Worm (Caenorhabditis elegans): Measurements from ENCODE around the gene C16D9.3.

The C16D9.3 gene

DNA sequence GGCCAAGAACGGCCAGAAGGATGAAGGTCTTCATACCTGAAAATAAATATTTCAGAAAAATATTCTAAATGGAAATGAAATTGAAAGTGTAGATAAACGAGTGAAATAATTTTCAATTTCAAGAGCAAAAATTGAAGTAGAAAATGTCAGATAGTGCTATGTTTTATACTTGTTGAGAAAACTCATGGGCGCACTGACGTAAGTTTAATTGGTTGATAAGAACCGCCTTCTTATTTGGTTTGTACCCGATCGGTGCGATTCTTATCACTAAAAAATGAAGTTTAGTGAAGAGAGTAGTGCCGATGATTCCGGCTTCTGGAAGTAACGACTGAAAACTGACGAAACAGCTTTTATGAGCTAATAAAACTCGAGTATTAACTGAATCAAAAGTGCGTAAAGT lies 29.1 kb upstream of the C16D9.3 start, which contains the start of the genes asp-6 and asp-12:
Gene asp-6, minus strand, starts transcription at position 36 of the 400 bp plus-strand sequence.
Gene asp-12, plus strand, starts transcription at position 309 of the 400 bp plus-strand sequence.
- TF ChIP-seq nhr-80 (tag; optimal IDR thresholded peaks at IDR 0.05) (peak; percentile 80), mes-4 (tag; optimal IDR thresholded peaks at IDR 0.05) (no peak)

DNA sequence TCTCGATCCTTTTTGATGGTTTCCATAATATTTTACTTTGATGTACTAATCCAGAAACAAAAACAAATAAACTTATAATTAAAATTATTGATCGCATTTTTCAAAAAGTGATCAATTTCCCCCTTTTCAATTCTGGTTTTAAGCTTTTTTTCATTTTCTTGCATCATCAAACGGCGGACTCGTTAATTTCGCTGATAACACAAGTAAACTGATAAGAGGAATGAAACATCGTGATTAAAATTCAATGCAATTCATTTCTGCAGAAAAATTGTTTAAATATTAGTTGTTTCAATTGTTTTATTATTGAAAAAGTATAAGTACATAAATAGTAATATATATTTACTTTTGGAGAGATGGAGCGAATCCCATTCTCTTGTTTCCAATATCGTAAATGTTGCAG lies 27.4 kb upstream of the C16D9.3 start:
- TF ChIP-seq rec-8 (tag; optimal IDR thresholded peaks at IDR 0.05) (no peak), gei-17 (GFP tag; optimal IDR thresholded peaks at IDR 0.05) (no peak), nfya-1 (tag; optimal IDR thresholded peaks at IDR 0.05; ENCODE audit: borderline replicate concordance, insufficient read depth) (no peak), egl-44 (GFP tag; IDR thresholded peaks at IDR 0.05) (no peak), tbx-9 (tag; optimal IDR thresholded peaks at IDR 0.05; ENCODE audit: borderline replicate concordance) (no peak), ama-1 (optimal IDR thresholded peaks at IDR 0.05) (no peak), ama-1 (GFP tag; optimal IDR thresholded peaks at IDR 0.05) (no peak), mxl-1 (tag; optimal IDR thresholded peaks at IDR 0.05) (no peak), snpc-4 (GFP tag; optimal IDR thresholded peaks at IDR 0.05) (no peak), snpc-4 (tag; optimal IDR thresholded peaks at IDR 0.05) (peak in 1 of 4 experiments; percentile 5), Y53G8AR.9 (GFP tag; conservative IDR thresholded peaks at IDR 0.05) (peak; percentile 69), T26A5.8 (tag; optimal IDR thresholded peaks at IDR 0.05) (no peak), ztf-26 (tag; optimal IDR thresholded peaks at IDR 0.05) (no peak), dpl-1 (GFP tag; optimal IDR thresholded peaks at IDR 0.05) (no peak), ekl-4 (GFP tag; IDR thresholded peaks at IDR 0.05) (0 out of 2 replicates have a peak, but pooled peaks have one; percentile 21), lsl-1 (GFP tag; optimal IDR thresholded peaks at IDR 0.05) (no peak), ztf-6 (GFP tag; IDR thresholded peaks at IDR 0.05) (no peak), nhr-80 (tag; optimal IDR thresholded peaks at IDR 0.05) (peak; percentile 71), bed-1 (GFP tag; IDR thresholded peaks at IDR 0.05) (no peak), attf-3 (GFP tag; conservative IDR thresholded peaks at IDR 0.05) (no peak), F23B12.7 (tag; optimal IDR thresholded peaks at IDR 0.05; ENCODE audit: insufficient read depth) (no peak), pha-4 (tag; optimal IDR thresholded peaks at IDR 0.05) (no peak), hsf-1 (GFP tag; IDR thresholded peaks at IDR 0.05) (no peak), nhr-120 (GFP tag; IDR thresholded peaks at IDR 0.05) (no peak), nhr-179 (tag; optimal IDR thresholded peaks at IDR 0.05) (no peak), zfh-2 (GFP tag; conservative IDR thresholded peaks at IDR 0.05) (no peak), sptf-2 (GFP tag; optimal IDR thresholded peaks at IDR 0.05) (no peak), let-607 (tag; optimal IDR thresholded peaks at IDR 0.05) (peak in 1 of 2 experiments; percentile 13), bed-2 (GFP tag; IDR thresholded peaks at IDR 0.05) (no peak), unc-62 (GFP tag; optimal IDR thresholded peaks at IDR 0.05) (no peak), B0035.1 (tag; optimal IDR thresholded peaks at IDR 0.05) (no peak), ztf-18 (tag; optimal IDR thresholded peaks at IDR 0.05) (no peak), aptf-3 (GFP tag; IDR thresholded peaks at IDR 0.05) (no peak), Y53F4B.3 (GFP tag; IDR thresholded peaks at IDR 0.05) (no peak), F39B2.1 (GFP tag; IDR thresholded peaks at IDR 0.05) (no peak), ccch-3 (GFP tag; optimal IDR thresholded peaks at IDR 0.05) (no peak), ets-4 (GFP tag; optimal IDR thresholded peaks at IDR 0.05) (no peak), attf-6 (GFP tag; IDR thresholded peaks at IDR 0.05) (no peak), tbp1 (GFP tag; optimal IDR thresholded peaks at IDR 0.05) (peak; percentile 7), B0336.3 (GFP tag; IDR thresholded peaks at IDR 0.05) (peak; percentile 16; the same call in 1 of the 2 replicates), tlf-1 (GFP tag; optimal IDR thresholded peaks at IDR 0.05) (peak; percentile 2), ceh-58 (GFP tag; IDR thresholded peaks at IDR 0.05) (no peak), nhr-90 (tag; optimal IDR thresholded peaks at IDR 0.05) (no peak), akir-1 (GFP tag; optimal IDR thresholded peaks at IDR 0.05) (no peak), Y79H2A.3 (GFP tag; conservative IDR thresholded peaks at IDR 0.05) (no peak), egrh-3 (GFP tag; IDR thresholded peaks at IDR 0.05) (no peak), pbrm-1 (GFP tag; IDR thresholded peaks at IDR 0.05) (no peak)

Data from whole organism, young adult.